Fruit fly (Drosophila melanogaster): ENCODE measurements around the gene TfIIFalpha.

Gene TfIIFalpha

DNA sequence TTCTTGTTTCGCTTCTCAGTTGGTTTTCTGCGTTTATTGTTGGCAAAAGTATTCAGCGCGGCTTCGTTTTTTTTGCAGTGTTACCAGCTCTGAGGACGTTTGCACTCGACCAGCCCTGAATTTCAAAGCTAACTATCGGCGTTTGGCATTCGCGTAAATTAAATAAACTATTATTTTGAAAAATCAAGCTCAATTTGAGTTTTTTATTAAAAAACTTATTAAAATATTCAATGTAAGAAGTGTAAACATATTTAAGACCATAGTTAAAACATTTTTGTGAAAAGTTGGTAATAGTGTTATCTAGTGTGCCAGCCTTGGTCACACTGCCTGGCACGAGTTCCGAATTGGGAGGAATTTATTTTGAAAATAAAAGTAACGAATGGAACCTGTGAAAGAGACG lies 34.5 kb upstream of the TfIIFalpha start, which contains the start of the genes SmD2 and CG18048 (continued):
- TF ChIP-seq CG16813 (GFP tag; IDR thresholded peaks at IDR 0.05; ENCODE audit: partially characterized antibody) (peak; percentile 84), disco-r (GFP tag; optimal IDR thresholded peaks at IDR 0.05) (no peak), h (optimal IDR thresholded peaks at IDR 0.05) (no peak), CG10431 (GFP tag; optimal IDR thresholded peaks at IDR 0.05) (no peak), Hmx (GFP tag; optimal IDR thresholded peaks at IDR 0.05) (no peak), GATAe (GFP tag; conservative IDR thresholded peaks at IDR 0.05) (no peak), NFAT (GFP tag; IDR thresholded peaks at IDR 0.05) (no peak), CG7786 (GFP tag; optimal IDR thresholded peaks at IDR 0.05) (no peak), CG8924 (tag; optimal IDR thresholded peaks at IDR 0.05) (no peak), MTF-1 (GFP tag; optimal IDR thresholded peaks at IDR 0.05; ENCODE audit: borderline replicate concordance) (no peak), CG7928 (GFP tag; optimal IDR thresholded peaks at IDR 0.05) (peak; percentile 93), trem (tag; optimal IDR thresholded peaks at IDR 0.05) (peak; percentile 85), CG14050 (GFP tag; IDR thresholded peaks at IDR 0.05) (no peak), lola (GFP tag; optimal IDR thresholded peaks at IDR 0.05) (peak in 1 of 3 experiments; percentile 10), gsb (GFP tag; IDR thresholded peaks at IDR 0.05) (no peak), Opbp (GFP tag; IDR thresholded peaks at IDR 0.05; ENCODE audit: partially characterized antibody) (peak; percentile 65; the same call in 1 of the 3 replicates), ac (GFP tag; optimal IDR thresholded peaks at IDR 0.05) (no peak), Rx (GFP tag; IDR thresholded peaks at IDR 0.05) (no peak), Dek (tag; optimal IDR thresholded peaks at IDR 0.05) (no peak), fd96Cb (tag; optimal IDR thresholded peaks at IDR 0.05) (no peak), CTCF (GFP tag; optimal IDR thresholded peaks at IDR 0.05) (peak; percentile 22), CG3847 (GFP tag; IDR thresholded peaks at IDR 0.05) (peak; percentile 54; the same call in 1 of the 2 replicates), insv (GFP tag; optimal IDR thresholded peaks at IDR 0.05) (no peak), bsh (GFP tag; optimal IDR thresholded peaks at IDR 0.05) (no peak), Dref (GFP tag; IDR thresholded peaks at IDR 0.05) (peak; percentile 31), sima (GFP tag; optimal IDR thresholded peaks at IDR 0.05) (no peak), Abd-B (GFP tag; optimal IDR thresholded peaks at IDR 0.05) (peak; percentile 5), CG17186 (GFP tag; optimal IDR thresholded peaks at IDR 0.05) (peak; percentile 67), CG17361 (GFP tag; IDR thresholded peaks at IDR 0.05) (peak; percentile 57; the same call in 1 of the 3 replicates), Dp (GFP tag; optimal IDR thresholded peaks at IDR 0.05) (peak; percentile 56), Med (GFP tag) (peak; percentile 10), Ets97D (GFP tag; optimal IDR thresholded peaks at IDR 0.05) (peak; percentile 67), phol (tag; optimal IDR thresholded peaks at IDR 0.05) (peak; percentile 73), CG17829 (tag; optimal IDR thresholded peaks at IDR 0.05) (peak; percentile 45), CG16815 (GFP tag; optimal IDR thresholded peaks at IDR 0.05) (no peak), pan (optimal IDR thresholded peaks at IDR 0.05) (no peak), pan (GFP tag; optimal IDR thresholded peaks at IDR 0.05 in 1 of 2, IDR thresholded peaks at IDR 0.05 in 1 of 2) (no peak), HLH54F (GFP tag; optimal IDR thresholded peaks at IDR 0.05) (no peak), CG7963 (GFP tag; IDR thresholded peaks at IDR 0.05; ENCODE audit: partially characterized antibody) (no peak), ken (GFP tag; IDR thresholded peaks at IDR 0.05) (no peak), seq (GFP tag; IDR thresholded peaks at IDR 0.05) (no peak), stwl (tag; optimal IDR thresholded peaks at IDR 0.05) (peak; percentile 83), CG8944 (GFP tag; optimal IDR thresholded peaks at IDR 0.05) (no peak), ind (GFP tag; optimal IDR thresholded peaks at IDR 0.05) (no peak), Dbx (GFP tag; IDR thresholded peaks at IDR 0.05) (0 out of 3 replicates have a peak, but pooled peaks have one; percentile 34), ranshi (GFP tag; IDR thresholded peaks at IDR 0.05) (no peak), CoRest (tag; optimal IDR thresholded peaks at IDR 0.05) (peak; percentile 59), CG1647 (GFP tag; optimal IDR thresholded peaks at IDR 0.05) (no peak), CG15479 (GFP tag; optimal IDR thresholded peaks at IDR 0.05) (no peak), Antp (GFP tag; optimal IDR thresholded peaks at IDR 0.05) (no peak), CG3838 (GFP tag; optimal IDR thresholded peaks at IDR 0.05) (no peak), inv (GFP tag; IDR thresholded peaks at IDR 0.05; ENCODE audit: partially characterized antibody) (peak; percentile 75)

All from whole organism, embryonic.